Fruit fly (Drosophila melanogaster): Measurements from ENCODE around the gene aus.

DNA sequence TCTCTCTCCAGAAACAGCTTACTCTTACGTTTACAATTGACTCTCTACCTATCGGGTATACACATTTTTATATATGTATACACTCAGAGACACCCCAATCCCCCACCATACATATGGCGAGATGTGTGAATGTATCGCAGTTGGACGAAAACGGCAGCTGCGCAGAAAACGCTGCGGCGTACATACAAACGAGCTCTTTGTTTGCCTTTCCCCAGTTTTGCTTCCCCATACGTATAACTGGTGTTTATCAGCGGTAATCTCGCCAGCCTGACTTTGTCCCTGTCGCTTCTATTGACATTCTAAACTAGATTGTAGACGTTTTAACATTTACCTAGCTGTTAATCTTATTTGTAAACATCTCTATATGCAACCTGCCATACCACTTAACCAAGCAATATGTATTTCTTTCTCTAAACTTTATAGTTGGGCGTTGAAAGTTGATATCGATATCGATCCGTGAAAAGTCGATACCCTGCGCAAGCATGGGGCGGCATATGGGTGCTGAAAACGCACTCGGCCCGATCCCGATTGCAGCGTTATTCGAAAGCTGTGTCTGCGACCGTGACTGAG lies 51.9 kb downstream of the aus start:
- TF ChIP-seq Dll (optimal IDR thresholded peaks at IDR 0.05) (no peak), psq (optimal IDR thresholded peaks at IDR 0.05) (no peak), CG8478 (optimal IDR thresholded peaks at IDR 0.05) (no peak), EcR (GFP tag; optimal IDR thresholded peaks at IDR 0.05) (no peak)

All from whole organism.